Fruit fly (Drosophila melanogaster) S2 (cell line): ENCODE measurements around the gene Nuf2.

Experiments
- CG8478 ChIP-seq: fragments of >200 bp; optimal IDR thresholded peaks from 2 replicates; lab custom pipeline; 2018
- CTCF ChIP-seq, 2 experiments: fragments of >200 bp; optimal IDR thresholded peaks; 2 replicates each; lab custom pipeline; 2018

- TF ChIP-seq CG8478 (lab: Kevin White, UChicago) (no peak), CTCF (optimal IDR thresholded peaks at IDR 0.05; lab: Kevin White, UChicago) (no peak)
Measured at dm6 chr2L:7049680-7050289, 15.9 kb downstream of the Nuf2 start.
